Worm (Caenorhabditis elegans): ENCODE measurements around the gene fbxa-115.
A peak's percentile ranks its signal among the peaks of the same experiment; 100 is the strongest.

fbxa-115 gene

DNA sequence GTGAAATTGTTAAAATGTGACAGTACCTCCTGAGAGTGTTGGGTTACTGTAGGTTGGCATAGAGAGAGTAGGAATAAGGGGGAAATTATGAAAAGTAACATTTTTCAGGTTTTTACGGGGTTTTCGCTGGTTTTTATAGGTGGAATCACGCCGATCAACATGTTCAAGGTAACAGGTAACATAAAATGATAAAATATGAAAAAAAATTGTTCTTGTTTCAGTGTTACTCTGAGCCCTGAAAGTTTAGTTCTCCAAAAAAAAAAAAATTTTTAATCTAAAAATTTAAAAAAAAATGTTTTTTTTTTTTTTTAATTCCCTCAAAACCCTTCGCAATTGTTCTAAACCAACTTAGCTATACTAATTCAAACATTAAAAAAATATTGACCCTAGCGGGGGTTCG is 41.8 kb upstream of the fbxa-115 start, which contains the start of gene Y113G7B.15:
Gene Y113G7B.15, minus strand, starts transcription at position 101 of the 400 bp plus-strand sequence.
- TF ChIP-seq lin-32 (GFP tag; optimal IDR thresholded peaks at IDR 0.05) (no peak), snpc-4 (tag; optimal IDR thresholded peaks at IDR 0.05) (no peak), sptf-1 (tag; optimal IDR thresholded peaks at IDR 0.05) (no peak), nhr-28 (tag; optimal IDR thresholded peaks at IDR 0.05) (no peak), ces-1 (GFP tag; optimal IDR thresholded peaks at IDR 0.05) (no peak), nhr-76 (tag; optimal IDR thresholded peaks at IDR 0.05) (no peak), unc-120 (tag; optimal IDR thresholded peaks at IDR 0.05; ENCODE audit: poor library complexity, severe bottlenecking) (no peak), M03D4.4 (tag; optimal IDR thresholded peaks at IDR 0.05) (no peak), ceh-43 (GFP tag; optimal IDR thresholded peaks at IDR 0.05) (no peak), elt-3 (tag; optimal IDR thresholded peaks at IDR 0.05) (no peak), flh-1 (GFP tag; optimal IDR thresholded peaks at IDR 0.05) (no peak), ztf-11 (tag; optimal IDR thresholded peaks at IDR 0.05) (no peak), zip-8 (tag; optimal IDR thresholded peaks at IDR 0.05) (no peak), hlh-1 (tag; optimal IDR thresholded peaks at IDR 0.05) (no peak), sem-2 (GFP tag; optimal IDR thresholded peaks at IDR 0.05) (no peak), elt-1 (tag; optimal IDR thresholded peaks at IDR 0.05; ENCODE audit: borderline replicate concordance, insufficient read depth) (no peak)

DNA sequence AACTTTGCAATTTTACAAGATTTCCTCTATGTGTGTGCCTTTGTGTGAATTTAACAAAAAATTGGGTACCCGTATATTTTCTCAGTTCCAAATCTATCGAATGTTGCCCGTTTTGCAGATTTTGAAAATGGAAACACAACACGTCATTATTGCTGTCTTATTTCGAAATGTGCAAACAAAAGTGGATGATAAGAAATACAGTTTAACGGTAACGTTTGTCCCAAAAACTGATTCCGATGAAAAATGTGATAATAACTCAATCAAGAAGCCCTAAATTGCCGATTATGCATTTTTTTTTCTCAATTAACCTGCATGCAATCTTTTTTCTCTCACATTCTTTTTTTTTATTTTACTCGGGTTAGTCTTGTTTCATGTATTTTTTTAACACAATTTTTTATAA is 33.4 kb upstream of the fbxa-115 start:
- TF ChIP-seq flh-1 (GFP tag; optimal IDR thresholded peaks at IDR 0.05) (no peak), blmp-1 (tag; optimal IDR thresholded peaks at IDR 0.05) (no peak), ztf-11 (tag; optimal IDR thresholded peaks at IDR 0.05) (no peak)

DNA sequence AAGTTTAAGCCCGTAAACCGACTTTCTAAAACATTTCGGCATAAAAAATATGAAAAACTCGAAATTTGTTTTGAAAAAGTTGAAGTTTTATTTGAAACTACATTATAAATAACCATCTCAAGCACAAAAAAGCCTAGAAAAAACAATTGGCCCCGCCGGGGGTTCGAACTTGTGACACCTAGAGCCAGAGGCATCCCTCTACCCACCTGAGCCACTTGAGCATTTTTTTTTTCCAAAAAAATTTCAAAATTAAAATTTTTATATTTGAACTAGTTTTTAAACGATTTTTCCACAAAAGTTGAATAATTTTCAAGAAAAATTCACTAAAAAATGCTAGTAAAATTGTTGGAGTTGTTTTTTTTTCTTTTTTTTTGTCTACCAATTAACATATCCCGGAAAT is 31.8 kb upstream of the fbxa-115 start:
- no peak for TF ChIP-seq ceh-43 (GFP tag; optimal IDR thresholded peaks at IDR 0.05)
- no peak for TF ChIP-seq mls-2 (tag; optimal IDR thresholded peaks at IDR 0.05)
- TF ChIP-seq lin-32 (GFP tag; optimal IDR thresholded peaks at IDR 0.05) = no peak
- TF ChIP-seq hlh-1 (tag; optimal IDR thresholded peaks at IDR 0.05) = no peak
- no peak for TF ChIP-seq sem-2 (GFP tag; optimal IDR thresholded peaks at IDR 0.05)
- no peak for TF ChIP-seq lin-13 (tag; optimal IDR thresholded peaks at IDR 0.05)
- no peak for TF ChIP-seq elt-1 (tag; optimal IDR thresholded peaks at IDR 0.05; ENCODE audit: borderline replicate concordance, insufficient read depth)
- TF ChIP-seq ceh-83 (GFP tag; optimal IDR thresholded peaks at IDR 0.05) = no peak
- no peak for TF ChIP-seq flh-1 (GFP tag; optimal IDR thresholded peaks at IDR 0.05)
- TF ChIP-seq bed-3 (GFP tag; optimal IDR thresholded peaks at IDR 0.05) = no peak
- no peak for TF ChIP-seq lsy-2 (tag; optimal IDR thresholded peaks at IDR 0.05)

DNA sequence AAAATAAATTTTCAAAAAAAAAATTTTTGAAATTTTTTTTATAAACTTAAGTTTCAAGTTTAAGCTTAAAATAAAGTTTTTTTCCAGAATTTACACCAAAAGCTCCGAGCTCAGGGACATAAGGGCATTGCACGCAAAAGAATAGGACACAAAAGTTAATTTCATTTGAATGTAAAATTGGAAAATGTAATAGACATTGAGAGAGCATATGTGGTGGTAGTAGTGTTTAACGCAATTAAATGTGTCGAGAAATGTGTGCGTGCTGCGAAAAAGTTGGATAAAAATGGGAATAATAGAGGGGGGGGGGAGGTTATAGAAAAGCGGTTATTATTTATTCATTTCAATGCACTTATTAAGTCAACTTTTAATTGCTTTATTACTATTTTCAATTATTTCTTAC is 28.7 kb upstream of the fbxa-115 start:
- TF ChIP-seq cnd-1 (tag; optimal IDR thresholded peaks at IDR 0.05) (no peak), ces-1 (GFP tag; optimal IDR thresholded peaks at IDR 0.05) (peak; percentile 98), ceh-43 (GFP tag; optimal IDR thresholded peaks at IDR 0.05) (peak; percentile 33)

DNA sequence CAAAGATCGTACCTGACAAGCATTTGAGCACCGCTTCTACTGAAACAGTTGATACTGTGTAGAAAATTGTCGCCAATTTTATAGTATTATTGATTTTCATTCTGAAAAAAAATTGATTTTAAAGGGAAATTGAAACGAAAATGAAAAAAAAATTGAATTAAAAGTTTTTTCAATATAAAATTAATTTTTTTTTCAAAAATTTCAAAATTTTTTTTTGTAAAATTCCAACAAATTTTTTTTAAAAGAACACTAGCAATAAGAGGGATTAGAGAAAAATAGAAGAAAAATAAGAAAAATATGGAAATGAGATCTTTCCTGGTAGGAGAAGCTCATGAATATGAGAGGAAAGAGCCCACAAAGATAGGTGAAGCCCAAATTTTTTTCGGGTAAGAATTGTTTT is 23.2 kb upstream of the fbxa-115 start, which contains the start of gene Y113G7B.11:
Gene Y113G7B.11, minus strand, starts transcription at position 101 of the 400 bp plus-strand sequence.
- TF ChIP-seq elt-3 (tag; optimal IDR thresholded peaks at IDR 0.05) = no peak
- no peak for TF ChIP-seq sptf-1 (tag; optimal IDR thresholded peaks at IDR 0.05)
- TF ChIP-seq ztf-11 (tag; optimal IDR thresholded peaks at IDR 0.05) = no peak
- no peak for TF ChIP-seq mep-1 (tag; optimal IDR thresholded peaks at IDR 0.05)
- TF ChIP-seq lin-13 (tag; optimal IDR thresholded peaks at IDR 0.05) = no peak
- no peak for TF ChIP-seq nhr-28 (tag; optimal IDR thresholded peaks at IDR 0.05)
- no peak for TF ChIP-seq ces-1 (GFP tag; optimal IDR thresholded peaks at IDR 0.05)
- TF ChIP-seq mls-2 (tag; optimal IDR thresholded peaks at IDR 0.05) = no peak
- no peak for TF ChIP-seq mab-5 (tag; optimal IDR thresholded peaks at IDR 0.05)
- no peak for TF ChIP-seq unc-62 (GFP tag; optimal IDR thresholded peaks at IDR 0.05)
- no peak for TF ChIP-seq ceh-43 (GFP tag; optimal IDR thresholded peaks at IDR 0.05)
- no peak for TF ChIP-seq cnd-1 (tag; optimal IDR thresholded peaks at IDR 0.05)
- no peak for TF ChIP-seq bed-3 (GFP tag; optimal IDR thresholded peaks at IDR 0.05)

DNA sequence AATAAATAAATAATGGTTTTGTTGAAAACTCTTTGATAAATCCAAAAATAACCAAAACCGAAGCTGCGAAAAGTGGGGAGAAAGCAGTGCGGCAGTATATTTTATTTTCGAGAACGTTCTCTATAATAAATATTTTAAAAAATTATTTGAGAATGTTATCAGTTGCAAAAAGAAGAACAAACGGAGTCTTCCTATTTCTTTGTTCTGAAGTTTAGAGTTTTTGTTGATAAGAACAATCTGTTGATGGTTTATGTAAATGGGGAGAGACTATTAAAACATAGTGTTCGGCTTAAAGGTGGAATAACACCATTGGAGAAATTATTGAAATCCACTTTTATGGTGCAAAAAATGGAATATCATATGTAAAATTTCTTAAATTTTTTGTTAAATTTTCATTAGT is 21.1 kb upstream of the fbxa-115 start:
- TF ChIP-seq drap-1 (GFP tag; optimal IDR thresholded peaks at IDR 0.05) = no peak
- no peak for TF ChIP-seq snpc-4 (tag; optimal IDR thresholded peaks at IDR 0.05)
- no peak for TF ChIP-seq ceh-43 (GFP tag; optimal IDR thresholded peaks at IDR 0.05)
- TF ChIP-seq blmp-1 (tag; optimal IDR thresholded peaks at IDR 0.05) = no peak
- TF ChIP-seq lin-32 (GFP tag; optimal IDR thresholded peaks at IDR 0.05) = no peak
- TF ChIP-seq ham-2 (GFP tag; optimal IDR thresholded peaks at IDR 0.05) = no peak
- no peak for TF ChIP-seq unc-39 (tag; optimal IDR thresholded peaks at IDR 0.05)
- no peak for TF ChIP-seq sptf-1 (tag; optimal IDR thresholded peaks at IDR 0.05)
- TF ChIP-seq unc-120 (tag; optimal IDR thresholded peaks at IDR 0.05; ENCODE audit: poor library complexity, severe bottlenecking) = no peak
- no peak for TF ChIP-seq lsy-2 (tag; optimal IDR thresholded peaks at IDR 0.05)
- no peak for TF ChIP-seq nhr-28 (tag; optimal IDR thresholded peaks at IDR 0.05)
- TF ChIP-seq mab-5 (tag; optimal IDR thresholded peaks at IDR 0.05) = no peak
- TF ChIP-seq ceh-39 (tag; optimal IDR thresholded peaks at IDR 0.05) = no peak
- TF ChIP-seq tbx-8 (GFP tag; optimal IDR thresholded peaks at IDR 0.05) = no peak
- no peak for TF ChIP-seq sem-2 (GFP tag; optimal IDR thresholded peaks at IDR 0.05)
- no peak for TF ChIP-seq nhr-76 (tag; optimal IDR thresholded peaks at IDR 0.05)
- TF ChIP-seq ztf-11 (tag; optimal IDR thresholded peaks at IDR 0.05) = no peak

Measured in whole organism, mixed stage, embryonic.